Fruit fly (Drosophila melanogaster): Measurements from ENCODE around the gene CG10026.
A peak's percentile ranks its signal among the peaks of the same experiment; 100 is the strongest.

CG10026 gene

DNA sequence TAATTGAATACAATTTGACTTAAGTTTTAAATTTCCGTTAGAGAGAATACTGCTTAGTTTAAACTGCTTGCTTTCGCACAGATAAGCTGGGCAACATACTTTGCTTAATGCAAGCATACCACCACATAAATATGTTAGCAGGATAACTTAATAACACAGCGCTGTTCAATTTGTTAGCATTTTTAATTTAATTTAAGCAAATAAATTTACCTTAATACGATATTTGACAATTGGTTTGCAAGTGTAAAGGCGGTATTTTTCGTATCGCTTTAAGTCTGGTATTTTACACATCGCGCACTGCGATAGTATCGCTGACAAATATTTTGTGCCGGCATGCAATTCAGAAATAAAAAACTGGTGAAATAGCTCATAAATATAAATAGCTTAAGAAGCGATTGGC is 23.7 kb upstream of the CG10026 start, which contains the start of gene RtcB (continued):
- no peak for TF ChIP-seq jigr1 (GFP tag; IDR thresholded peaks at IDR 0.05)
- TF ChIP-seq CG5245 (GFP tag; optimal IDR thresholded peaks at IDR 0.05) = no peak
- TF ChIP-seq Poxn (GFP tag; IDR thresholded peaks at IDR 0.05) = no peak
- no peak for TF ChIP-seq Dip3 (GFP tag; optimal IDR thresholded peaks at IDR 0.05)
- no peak for TF ChIP-seq CG2202 (tag; optimal IDR thresholded peaks at IDR 0.05)
- peak; percentile 71 for TF ChIP-seq CoRest (tag; optimal IDR thresholded peaks at IDR 0.05)
- no peak for TF ChIP-seq CG12219 (GFP tag; optimal IDR thresholded peaks at IDR 0.05)
- peak; percentile 9 for TF ChIP-seq CG17802 (tag; optimal IDR thresholded peaks at IDR 0.05)
- no peak for TF ChIP-seq her (GFP tag; optimal IDR thresholded peaks at IDR 0.05)
- peak; percentile 68 for TF ChIP-seq MBD-R2 (GFP tag; IDR thresholded peaks at IDR 0.05)
- no peak for TF ChIP-seq CG13424 (tag; optimal IDR thresholded peaks at IDR 0.05)
- no peak for TF ChIP-seq CG11085 (GFP tag; IDR thresholded peaks at IDR 0.05)
- peak; percentile 18 for TF ChIP-seq CG17829 (tag; optimal IDR thresholded peaks at IDR 0.05)
- peak; percentile 74 for TF ChIP-seq E2f2 (GFP tag; IDR thresholded peaks at IDR 0.05)
- peak; percentile 96 for TF ChIP-seq Bgb (GFP tag; IDR thresholded peaks at IDR 0.05; ENCODE audit: partially characterized antibody)
- no peak for TF ChIP-seq CG5953 (GFP tag; IDR thresholded peaks at IDR 0.05)
- no peak for TF ChIP-seq CG9817 (tag; optimal IDR thresholded peaks at IDR 0.05)
- no peak for TF ChIP-seq CG6254 (GFP tag; optimal IDR thresholded peaks at IDR 0.05)
- no peak for TF ChIP-seq dmrt11E (tag; optimal IDR thresholded peaks at IDR 0.05)
- peak; percentile 23 for TF ChIP-seq ewg (GFP tag; optimal IDR thresholded peaks at IDR 0.05)
- no peak for TF ChIP-seq zfh1 (GFP tag; IDR thresholded peaks at IDR 0.05)
- no peak for TF ChIP-seq bcd (GFP tag; optimal IDR thresholded peaks at IDR 0.05)
- peak; percentile 97 for TF ChIP-seq CG31365 (tag; optimal IDR thresholded peaks at IDR 0.05)
- TF ChIP-seq gem (tag; optimal IDR thresholded peaks at IDR 0.05) = peak; percentile 19
- TF ChIP-seq CG34224 (GFP tag; IDR thresholded peaks at IDR 0.05; ENCODE audit: partially characterized antibody) = peak; percentile 89
- no peak for TF ChIP-seq Dip2 (GFP tag; IDR thresholded peaks at IDR 0.05)
- TF ChIP-seq trem (tag; optimal IDR thresholded peaks at IDR 0.05) = peak; percentile 60
- peak; percentile 12 for TF ChIP-seq lbe (GFP tag; optimal IDR thresholded peaks at IDR 0.05)
- no peak for TF ChIP-seq pfk (GFP tag; optimal IDR thresholded peaks at IDR 0.05)
- peak in 1 of 2 experiments; percentile 66 for TF ChIP-seq crp (GFP tag; optimal IDR thresholded peaks at IDR 0.05)
- no peak for TF ChIP-seq CG10209 (GFP tag; optimal IDR thresholded peaks at IDR 0.05)
- no peak for TF ChIP-seq yki (optimal IDR thresholded peaks at IDR 0.05)
- peak; percentile 19 for TF ChIP-seq CG7839 (tag; optimal IDR thresholded peaks at IDR 0.05)
- peak; percentile 94 for TF ChIP-seq CG7963 (GFP tag; IDR thresholded peaks at IDR 0.05; ENCODE audit: partially characterized antibody)
- TF ChIP-seq CG6654 (GFP tag; optimal IDR thresholded peaks at IDR 0.05) = no peak
- no peak for TF ChIP-seq CG8089 (GFP tag; optimal IDR thresholded peaks at IDR 0.05)
- no peak for TF ChIP-seq gt (GFP tag; IDR thresholded peaks at IDR 0.05)
- TF ChIP-seq CG17186 (GFP tag; optimal IDR thresholded peaks at IDR 0.05) = peak; percentile 75
- no peak for TF ChIP-seq CG11247 (GFP tag; IDR thresholded peaks at IDR 0.05)
- TF ChIP-seq gfzf (GFP tag; optimal IDR thresholded peaks at IDR 0.05) = peak; percentile 53
- TF ChIP-seq ara (GFP tag; IDR thresholded peaks at IDR 0.05) = no peak
- peak; percentile 48 for TF ChIP-seq CTCF (GFP tag; optimal IDR thresholded peaks at IDR 0.05)
- no peak for TF ChIP-seq NfI (GFP tag; optimal IDR thresholded peaks at IDR 0.05)
- TF ChIP-seq CG6272 (GFP tag; IDR thresholded peaks at IDR 0.05) = no peak
- TF ChIP-seq CG7556 (GFP tag; optimal IDR thresholded peaks at IDR 0.05) = no peak
- TF ChIP-seq pzg (GFP tag; optimal IDR thresholded peaks at IDR 0.05) = peak; percentile 68
- TF ChIP-seq CG4854 (GFP tag; optimal IDR thresholded peaks at IDR 0.05) = no peak
- TF ChIP-seq Opbp (GFP tag; IDR thresholded peaks at IDR 0.05; ENCODE audit: partially characterized antibody) = peak; percentile 93
- no peak for TF ChIP-seq odd (GFP tag; optimal IDR thresholded peaks at IDR 0.05)
- TF ChIP-seq CG14014 (GFP tag; IDR thresholded peaks at IDR 0.05) = no peak
- TF ChIP-seq nom (GFP tag; optimal IDR thresholded peaks at IDR 0.05) = no peak
- no peak for TF ChIP-seq Deaf1 (tag; optimal IDR thresholded peaks at IDR 0.05)
